Comparison of ENCODE assay signal across 1 fruit fly cellular context in genomic region chrX:9608727-9609419, dm6.
TF ChIP-seq lines count a peak whose summit lies in the region.

Gene LysRS, minus strand, starts transcription at chrX:9608884.
Gene Hecw, plus strand, starts transcription at chrX:9608946.

TF ChIP-seq in whole organism, embryonic, 481 proteins besides CTCF, POLR2A, EP300 and RAD21 (continued from another document and continues in another):
- no peak for TF ChIP-seq CG7556 (GFP tag; optimal IDR thresholded peaks at IDR 0.05; lab: Kevin White, UChicago)
- TF ChIP-seq gfzf (GFP tag; optimal IDR thresholded peaks at IDR 0.05; lab: Kevin White, UChicago) = peak; percentile 89
- TF ChIP-seq sr (GFP tag; IDR thresholded peaks at IDR 0.05; lab: Robert Waterston, UW) = no peak
- TF ChIP-seq CG2120 (GFP tag; optimal IDR thresholded peaks at IDR 0.05; lab: Kevin White, UChicago) = no peak
- no peak for TF ChIP-seq Abd-B (GFP tag; optimal IDR thresholded peaks at IDR 0.05; lab: Kevin White, UChicago)
- no peak for TF ChIP-seq CG6254 (GFP tag; optimal IDR thresholded peaks at IDR 0.05; lab: Kevin White, UChicago)
- TF ChIP-seq row (GFP tag; IDR thresholded peaks at IDR 0.05; lab: Robert Waterston, UW) = 0 out of 3 replicates have a peak, but pooled peaks have one; percentile 12
- no peak for TF ChIP-seq ATbp (GFP tag; optimal IDR thresholded peaks at IDR 0.05; lab: Kevin White, UChicago)
- TF ChIP-seq sug (tag; optimal IDR thresholded peaks at IDR 0.05; lab: Kevin White, UChicago) = peak; percentile 42
- TF ChIP-seq nerfin-1 (tag; optimal IDR thresholded peaks at IDR 0.05; lab: Kevin White, UChicago) = no peak
- TF ChIP-seq nom (GFP tag; optimal IDR thresholded peaks at IDR 0.05; lab: Kevin White, UChicago) = peak; percentile 49
- TF ChIP-seq ERR (GFP tag; optimal IDR thresholded peaks at IDR 0.05; lab: Kevin White, UChicago) = no peak
- no peak for TF ChIP-seq CG13894 (tag; optimal IDR thresholded peaks at IDR 0.05; lab: Kevin White, UChicago)
- TF ChIP-seq hth (optimal IDR thresholded peaks at IDR 0.05; lab: Kevin White, UChicago) = no peak
- peak; percentile 8 for TF ChIP-seq HmgD (GFP tag; optimal IDR thresholded peaks at IDR 0.05; lab: Kevin White, UChicago)
- TF ChIP-seq CG14050 (GFP tag; IDR thresholded peaks at IDR 0.05; lab: Robert Waterston, UW) = no peak
- no peak for TF ChIP-seq Nf-YB (GFP tag; optimal IDR thresholded peaks at IDR 0.05; lab: Kevin White, UChicago)
- no peak for TF ChIP-seq ssp (GFP tag; IDR thresholded peaks at IDR 0.05; lab: Robert Waterston, UW)
- TF ChIP-seq Pdp1 (GFP tag; optimal IDR thresholded peaks at IDR 0.05; lab: Kevin White, UChicago) = peak in 1 of 2 experiments; percentile 39
- no peak for TF ChIP-seq E2f1 (GFP tag; IDR thresholded peaks at IDR 0.05; lab: Robert Waterston, UW)
- TF ChIP-seq amos (GFP tag; IDR thresholded peaks at IDR 0.05; lab: Robert Waterston, UW; ENCODE audit: partially characterized antibody) = peak; percentile 49; the same call in 1 of the 2 replicates
- no peak for TF ChIP-seq wdn (GFP tag; IDR thresholded peaks at IDR 0.05; lab: Robert Waterston, UW)
- no peak for TF ChIP-seq CG13123 (GFP tag; optimal IDR thresholded peaks at IDR 0.05; lab: Kevin White, UChicago)
- no peak for TF ChIP-seq sisA (GFP tag; IDR thresholded peaks at IDR 0.05; lab: Robert Waterston, UW)
- TF ChIP-seq Fer2 (tag; optimal IDR thresholded peaks at IDR 0.05; lab: Kevin White, UChicago) = no peak
- TF ChIP-seq CG14441 (GFP tag; IDR thresholded peaks at IDR 0.05; lab: Robert Waterston, UW) = no peak
- TF ChIP-seq CG11456 (GFP tag; IDR thresholded peaks at IDR 0.05; lab: Robert Waterston, UW) = no peak
- peak; percentile 58 for TF ChIP-seq Myb (GFP tag; optimal IDR thresholded peaks at IDR 0.05; lab: Kevin White, UChicago)
- no peak for TF ChIP-seq sima (GFP tag; optimal IDR thresholded peaks at IDR 0.05; lab: Kevin White, UChicago)
- no peak for TF ChIP-seq gcm (GFP tag; optimal IDR thresholded peaks at IDR 0.05; lab: Kevin White, UChicago)
- no peak for TF ChIP-seq CG6813 (GFP tag; optimal IDR thresholded peaks at IDR 0.05; lab: Kevin White, UChicago)
- TF ChIP-seq CG4617 (GFP tag; optimal IDR thresholded peaks at IDR 0.05; lab: Kevin White, UChicago; ENCODE audit: borderline replicate concordance) = peak; percentile 85
- TF ChIP-seq B-H2 (GFP tag; optimal IDR thresholded peaks at IDR 0.05; lab: Kevin White, UChicago) = no peak
- TF ChIP-seq CG32772 (GFP tag; IDR thresholded peaks at IDR 0.05; lab: Robert Waterston, UW) = peak; percentile 90
- TF ChIP-seq pho (GFP tag; optimal IDR thresholded peaks at IDR 0.05; lab: Kevin White, UChicago) = no peak
- TF ChIP-seq tx (GFP tag; optimal IDR thresholded peaks at IDR 0.05; lab: Kevin White, UChicago) = no peak
- no peak for TF ChIP-seq Awh (GFP tag; IDR thresholded peaks at IDR 0.05; lab: Robert Waterston, UW)
- no peak for TF ChIP-seq dysf (GFP tag; IDR thresholded peaks at IDR 0.05; lab: Robert Waterston, UW)
- TF ChIP-seq CG8478 (optimal IDR thresholded peaks at IDR 0.05; lab: Kevin White, UChicago) = no peak
- no peak for TF ChIP-seq cas (GFP tag; IDR thresholded peaks at IDR 0.05; lab: Robert Waterston, UW)
- no peak for TF ChIP-seq BtbVII (GFP tag; optimal IDR thresholded peaks at IDR 0.05; lab: Kevin White, UChicago)
- TF ChIP-seq gt (GFP tag; IDR thresholded peaks at IDR 0.05; lab: Robert Waterston, UW) = no peak
- no peak for TF ChIP-seq CG6854 (GFP tag; optimal IDR thresholded peaks at IDR 0.05; lab: Kevin White, UChicago)
- TF ChIP-seq Sin3A (optimal IDR thresholded peaks at IDR 0.05; lab: Kevin White, UChicago) = peak; percentile 78
- TF ChIP-seq CG10543 (GFP tag; optimal IDR thresholded peaks at IDR 0.05; lab: Kevin White, UChicago) = no peak
- no peak for TF ChIP-seq CG6791 (GFP tag; IDR thresholded peaks at IDR 0.05; lab: Robert Waterston, UW; ENCODE audit: partially characterized antibody)
- TF ChIP-seq CG17385 (GFP tag; optimal IDR thresholded peaks at IDR 0.05; lab: Kevin White, UChicago) = peak; percentile 70
- TF ChIP-seq Fer1 (GFP tag; optimal IDR thresholded peaks at IDR 0.05; lab: Kevin White, UChicago) = no peak
- TF ChIP-seq CG12155 (GFP tag; optimal IDR thresholded peaks at IDR 0.05; lab: Kevin White, UChicago) = no peak
- no peak for TF ChIP-seq Sox102F (GFP tag; optimal IDR thresholded peaks at IDR 0.05; lab: Kevin White, UChicago)
- peak; percentile 34 for TF ChIP-seq CoRest (tag; optimal IDR thresholded peaks at IDR 0.05; lab: Kevin White, UChicago)
- TF ChIP-seq CG43689 (GFP tag; IDR thresholded peaks at IDR 0.05; lab: Robert Waterston, UW) = no peak
- 0 out of 2 replicates have a peak, but pooled peaks have one; percentile 28 for TF ChIP-seq unc-4 (GFP tag; IDR thresholded peaks at IDR 0.05; lab: Robert Waterston, UW; ENCODE audit: partially characterized antibody)
- peak; percentile 87 for TF ChIP-seq MBD-R2 (GFP tag; IDR thresholded peaks at IDR 0.05; lab: Robert Waterston, UW)
- TF ChIP-seq sqz (GFP tag; optimal IDR thresholded peaks at IDR 0.05; lab: Kevin White, UChicago) = peak; percentile 92
- TF ChIP-seq Tbp (GFP tag; optimal IDR thresholded peaks at IDR 0.05; lab: Kevin White, UChicago) = no peak
- no peak for TF ChIP-seq CG5245 (GFP tag; optimal IDR thresholded peaks at IDR 0.05; lab: Kevin White, UChicago)
- no peak for TF ChIP-seq CG32532 (GFP tag; IDR thresholded peaks at IDR 0.05; lab: Robert Waterston, UW)
- TF ChIP-seq Scr (GFP tag; IDR thresholded peaks at IDR 0.05; lab: Robert Waterston, UW; ENCODE audit: partially characterized antibody) = peak; percentile 41; the same call in 1 of the 2 replicates
- no peak for TF ChIP-seq CG30431 (GFP tag; optimal IDR thresholded peaks at IDR 0.05; lab: Kevin White, UChicago)
- no peak for TF ChIP-seq CG1647 (GFP tag; optimal IDR thresholded peaks at IDR 0.05; lab: Kevin White, UChicago)
- TF ChIP-seq so (GFP tag; IDR thresholded peaks at IDR 0.05; lab: Robert Waterston, UW) = no peak
- no peak for TF ChIP-seq zen (tag; optimal IDR thresholded peaks at IDR 0.05; lab: Kevin White, UChicago)
- no peak for TF ChIP-seq HLH3B (GFP tag; IDR thresholded peaks at IDR 0.05; lab: Robert Waterston, UW)
- no peak; the same call in 1 of the 2 replicates for TF ChIP-seq inv (GFP tag; IDR thresholded peaks at IDR 0.05; lab: Robert Waterston, UW; ENCODE audit: partially characterized antibody)
- peak; percentile 84 for TF ChIP-seq CG9797 (GFP tag; optimal IDR thresholded peaks at IDR 0.05; lab: Kevin White, UChicago)
- TF ChIP-seq Aef1 (GFP tag; IDR thresholded peaks at IDR 0.05; lab: Robert Waterston, UW) = no peak
- no peak for TF ChIP-seq Drgx (GFP tag; IDR thresholded peaks at IDR 0.05; lab: Robert Waterston, UW)
- peak; percentile 65 for TF ChIP-seq Ets97D (GFP tag; optimal IDR thresholded peaks at IDR 0.05; lab: Kevin White, UChicago)
- TF ChIP-seq h (optimal IDR thresholded peaks at IDR 0.05; lab: Kevin White, UChicago) = no peak
- no peak for TF ChIP-seq org-1 (GFP tag; optimal IDR thresholded peaks at IDR 0.05; lab: Kevin White, UChicago)
- TF ChIP-seq CG12659 (GFP tag; optimal IDR thresholded peaks at IDR 0.05; lab: Kevin White, UChicago) = peak; percentile 59
- TF ChIP-seq tio (GFP tag; optimal IDR thresholded peaks at IDR 0.05; lab: Kevin White, UChicago) = no peak
- no peak for TF ChIP-seq TFAM (GFP tag; optimal IDR thresholded peaks at IDR 0.05; lab: Kevin White, UChicago)
- no peak for TF ChIP-seq ap (GFP tag; IDR thresholded peaks at IDR 0.05; lab: Robert Waterston, UW)
- TF ChIP-seq CG6654 (GFP tag; optimal IDR thresholded peaks at IDR 0.05; lab: Kevin White, UChicago) = no peak
- TF ChIP-seq caup (GFP tag; optimal IDR thresholded peaks at IDR 0.05; lab: Kevin White, UChicago; ENCODE audit: severe bottlenecking) = no peak
- no peak for TF ChIP-seq Spps (tag; optimal IDR thresholded peaks at IDR 0.05; lab: Kevin White, UChicago)
- 0 out of 3 replicates have a peak, but pooled peaks have one; percentile 18 for TF ChIP-seq zen2 (GFP tag; IDR thresholded peaks at IDR 0.05; lab: Robert Waterston, UW; ENCODE audit: partially characterized antibody)
- TF ChIP-seq CG17802 (tag; optimal IDR thresholded peaks at IDR 0.05; lab: Kevin White, UChicago) = no peak
- no peak for TF ChIP-seq HHEX (GFP tag; optimal IDR thresholded peaks at IDR 0.05; lab: Kevin White, UChicago)
- no peak for TF ChIP-seq maf-S (GFP tag; optimal IDR thresholded peaks at IDR 0.05; lab: Kevin White, UChicago)
- no peak for TF ChIP-seq Bteb2 (GFP tag; optimal IDR thresholded peaks at IDR 0.05; lab: Kevin White, UChicago)
- TF ChIP-seq CG16863 (GFP tag; optimal IDR thresholded peaks at IDR 0.05; lab: Kevin White, UChicago) = no peak
- peak; percentile 25 for TF ChIP-seq CG17829 (tag; optimal IDR thresholded peaks at IDR 0.05; lab: Kevin White, UChicago)
- TF ChIP-seq phol (tag; optimal IDR thresholded peaks at IDR 0.05; lab: Kevin White, UChicago) = peak; percentile 36
- no peak for TF ChIP-seq Bdp1 (GFP tag; optimal IDR thresholded peaks at IDR 0.05; lab: Kevin White, UChicago)
- TF ChIP-seq ara (GFP tag; IDR thresholded peaks at IDR 0.05; lab: Robert Waterston, UW) = no peak
- peak; percentile 11 for TF ChIP-seq CG15601 (tag; optimal IDR thresholded peaks at IDR 0.05; lab: Kevin White, UChicago)
- TF ChIP-seq CG7372 (GFP tag; IDR thresholded peaks at IDR 0.05; lab: Robert Waterston, UW) = no peak
- TF ChIP-seq CG17328 (GFP tag; IDR thresholded peaks at IDR 0.05; lab: Robert Waterston, UW) = no peak
- TF ChIP-seq exex (tag; optimal IDR thresholded peaks at IDR 0.05; lab: Kevin White, UChicago) = no peak
- TF ChIP-seq tup (GFP tag; optimal IDR thresholded peaks at IDR 0.05; lab: Kevin White, UChicago) = no peak
- no peak for TF ChIP-seq vfl (GFP tag; optimal IDR thresholded peaks at IDR 0.05; lab: Kevin White, UChicago)
- TF ChIP-seq Sry-β (GFP tag; optimal IDR thresholded peaks at IDR 0.05; lab: Kevin White, UChicago) = no peak
- TF ChIP-seq gsb-n (tag; optimal IDR thresholded peaks at IDR 0.05; lab: Kevin White, UChicago) = no peak
- TF ChIP-seq HmgZ (tag; optimal IDR thresholded peaks at IDR 0.05; lab: Kevin White, UChicago) = peak; percentile 44
- TF ChIP-seq CG1529 (GFP tag; optimal IDR thresholded peaks at IDR 0.05; lab: Kevin White, UChicago) = no peak
- TF ChIP-seq dmrt11E (tag; optimal IDR thresholded peaks at IDR 0.05; lab: Kevin White, UChicago) = no peak
- peak; percentile 83 for TF ChIP-seq MESR4 (GFP tag; optimal IDR thresholded peaks at IDR 0.05; lab: Kevin White, UChicago)
- TF ChIP-seq CG14014 (GFP tag; IDR thresholded peaks at IDR 0.05; lab: Robert Waterston, UW) = no peak
- peak in 1 of 2 experiments; percentile 13 for TF ChIP-seq insv (GFP tag; optimal IDR thresholded peaks at IDR 0.05; lab: Kevin White, UChicago)
- TF ChIP-seq CG8388 (GFP tag; optimal IDR thresholded peaks at IDR 0.05; lab: Kevin White, UChicago) = no peak
- no peak for TF ChIP-seq lab (GFP tag; optimal IDR thresholded peaks at IDR 0.05; lab: Kevin White, UChicago)
- no peak for TF ChIP-seq Hmx (GFP tag; optimal IDR thresholded peaks at IDR 0.05; lab: Kevin White, UChicago)
- no peak for TF ChIP-seq dpn (GFP tag; optimal IDR thresholded peaks at IDR 0.05; lab: Kevin White, UChicago)
- TF ChIP-seq cato (GFP tag; optimal IDR thresholded peaks at IDR 0.05; lab: Kevin White, UChicago; ENCODE audit: borderline replicate concordance) = no peak
- no peak for TF ChIP-seq CG11085 (GFP tag; IDR thresholded peaks at IDR 0.05; lab: Robert Waterston, UW)
- peak; percentile 49 for TF ChIP-seq Sry-δ (GFP tag; optimal IDR thresholded peaks at IDR 0.05; lab: Kevin White, UChicago)
- no peak for TF ChIP-seq CG8765 (GFP tag; IDR thresholded peaks at IDR 0.05; lab: Robert Waterston, UW)
- TF ChIP-seq ftz-f1 (GFP tag; optimal IDR thresholded peaks at IDR 0.05; lab: Kevin White, UChicago) = peak; percentile 39
- no peak for TF ChIP-seq CG1024 (GFP tag; IDR thresholded peaks at IDR 0.05; lab: Robert Waterston, UW)
- peak; percentile 71 for TF ChIP-seq Lhr (GFP tag; optimal IDR thresholded peaks at IDR 0.05; lab: Kevin White, UChicago)
- TF ChIP-seq chinmo (GFP tag; IDR thresholded peaks at IDR 0.05; lab: Robert Waterston, UW; ENCODE audit: partially characterized antibody) = 0 out of 4 replicates have a peak, but pooled peaks have one; percentile 67
- TF ChIP-seq CG13287 (GFP tag; IDR thresholded peaks at IDR 0.05; lab: Robert Waterston, UW; ENCODE audit: partially characterized antibody) = peak; percentile 31; the same call in 1 of the 2 replicates
- no peak for TF ChIP-seq wek (GFP tag; optimal IDR thresholded peaks at IDR 0.05; lab: Kevin White, UChicago)
- TF ChIP-seq vvl (GFP tag; IDR thresholded peaks at IDR 0.05; lab: Robert Waterston, UW) = 0 out of 2 replicates have a peak, but pooled peaks have one; percentile 19
- no peak for TF ChIP-seq H15 (GFP tag; IDR thresholded peaks at IDR 0.05; lab: Robert Waterston, UW)
- no peak for TF ChIP-seq dati (GFP tag; IDR thresholded peaks at IDR 0.05; lab: Robert Waterston, UW)
- no peak for TF ChIP-seq CG14667 (GFP tag; IDR thresholded peaks at IDR 0.05; lab: Robert Waterston, UW)
- TF ChIP-seq bigmax (GFP tag; optimal IDR thresholded peaks at IDR 0.05; lab: Kevin White, UChicago) = peak; percentile 97
- no peak for TF ChIP-seq CG31388 (GFP tag; optimal IDR thresholded peaks at IDR 0.05; lab: Kevin White, UChicago)
- TF ChIP-seq Dfd (GFP tag; optimal IDR thresholded peaks at IDR 0.05; lab: Kevin White, UChicago) = no peak
- TF ChIP-seq cwo (GFP tag; optimal IDR thresholded peaks at IDR 0.05; lab: Kevin White, UChicago) = no peak
- no peak for TF ChIP-seq CG12769 (tag; optimal IDR thresholded peaks at IDR 0.05; lab: Kevin White, UChicago)
- peak; percentile 49 for TF ChIP-seq CG3847 (GFP tag; IDR thresholded peaks at IDR 0.05; lab: Robert Waterston, UW)
- no peak for TF ChIP-seq Xrp1 (GFP tag; IDR thresholded peaks at IDR 0.05; lab: Robert Waterston, UW)
- peak; percentile 70 for TF ChIP-seq YL-1 (GFP tag; optimal IDR thresholded peaks at IDR 0.05; lab: Kevin White, UChicago)
- peak; percentile 37 for TF ChIP-seq CG2116 (GFP tag; optimal IDR thresholded peaks at IDR 0.05; lab: Kevin White, UChicago)
- TF ChIP-seq CG3281 (GFP tag; optimal IDR thresholded peaks at IDR 0.05; lab: Kevin White, UChicago) = no peak
- TF ChIP-seq peb (GFP tag; IDR thresholded peaks at IDR 0.05; lab: Robert Waterston, UW) = no peak
- TF ChIP-seq Bgb (GFP tag; IDR thresholded peaks at IDR 0.05; lab: Robert Waterston, UW; ENCODE audit: partially characterized antibody) = peak; percentile 40; the same call in 1 of the 2 replicates
- TF ChIP-seq ems (GFP tag; optimal IDR thresholded peaks at IDR 0.05; lab: Kevin White, UChicago) = no peak
- no peak for TF ChIP-seq CG4424 (GFP tag; optimal IDR thresholded peaks at IDR 0.05; lab: Kevin White, UChicago)
- TF ChIP-seq bab2 (GFP tag; optimal IDR thresholded peaks at IDR 0.05; lab: Kevin White, UChicago) = no peak
